Worm (Caenorhabditis elegans) whole organism, late embryonic: ENCODE results near the gene B0334.4.

Source experiments
- C08G9.2 ChIP-seq: sonication (generic microtip); optimal IDR thresholded peaks from 2 replicates; lab custom pipeline; 2016; ENCODE audit warnings: mild to moderate bottlenecking, missing genetic modification characterization, moderate library complexity, missing compliant biosample characterization
- C38D4.7 ChIP-seq: fragments of 200-800 bp; sonication (Bioruptor generic); optimal IDR thresholded peaks from 2 replicates; lab custom pipeline; 2018; ENCODE audit warnings: mild to moderate bottlenecking, missing genetic modification characterization, moderate library complexity, missing compliant biosample characterization
- K02D7.2 ChIP-seq: sonication (generic microtip); optimal IDR thresholded peaks from 2 replicates; lab custom pipeline; 2017; ENCODE audit warnings: mild to moderate bottlenecking, missing genetic modification characterization, missing compliant biosample characterization
- K09A11.1 ChIP-seq: sonication (generic microtip); optimal IDR thresholded peaks from 2 replicates; lab custom pipeline; 2017; ENCODE audit warnings: antibody characterized with exemption, mild to moderate bottlenecking, missing genetic modification characterization, missing compliant biosample characterization; ENCODE audit not compliant: insufficient read depth
- T23F11.4 ChIP-seq: fragments of 200-800 bp; sonication (Bioruptor generic); optimal IDR thresholded peaks from 2 replicates; lab custom pipeline; 2018; ENCODE audit warnings: mild to moderate bottlenecking, missing genetic modification characterization, missing compliant biosample characterization
- Y22D7AL.16 ChIP-seq: sonication (generic microtip); optimal IDR thresholded peaks from 2 replicates; lab custom pipeline; 2016; ENCODE audit warnings: missing genetic modification characterization, missing compliant biosample characterization
- ceh-14 ChIP-seq: sonication (generic microtip); optimal IDR thresholded peaks from 2 replicates; lab custom pipeline; 2016; ENCODE audit warnings: missing genotype, missing genetic modification characterization, missing compliant biosample characterization
- ceh-19 ChIP-seq: fragments of 200-800 bp; sonication (Bioruptor generic); optimal IDR thresholded peaks from 2 replicates; lab custom pipeline; 2018; ENCODE audit warnings: mild to moderate bottlenecking, missing genetic modification characterization, missing compliant biosample characterization
- ceh-2 ChIP-seq: sonication (generic microtip); optimal IDR thresholded peaks from 2 replicates; lab custom pipeline; 2016; ENCODE audit warnings: missing genotype, missing genetic modification characterization, missing compliant biosample characterization
- ceh-22 ChIP-seq: sonication (generic microtip); optimal IDR thresholded peaks from 2 replicates; lab custom pipeline; 2017; ENCODE audit warnings: missing biosample characterization, missing genetic modification characterization
- ceh-24 ChIP-seq: sonication (generic microtip); optimal IDR thresholded peaks from 2 replicates; lab custom pipeline; 2016; ENCODE audit warnings: mild to moderate bottlenecking, missing genetic modification characterization, missing compliant biosample characterization
- ceh-30 ChIP-seq: fragments of 150-350 bp; optimal IDR thresholded peaks from 2 replicates; lab custom pipeline; 2014; ENCODE audit warnings: missing biosample characterization, missing genetic modification characterization
- ceh-31 ChIP-seq: sonication (generic microtip); optimal IDR thresholded peaks from 2 replicates; lab custom pipeline; 2016; ENCODE audit warnings: missing genetic modification characterization, missing compliant biosample characterization
- ceh-34 ChIP-seq: sonication (generic microtip); optimal IDR thresholded peaks from 2 replicates; lab custom pipeline; 2016; ENCODE audit warnings: mild to moderate bottlenecking, missing genetic modification characterization, missing compliant biosample characterization
- ceh-45 ChIP-seq: fragments of 200-800 bp; sonication (Bioruptor generic); IDR thresholded peaks from 2 replicates; pipeline ENCODE4 v1.3.6; 2022; ENCODE audit warnings: missing genetic modification reagents, missing genetic modification characterization, missing compliant biosample characterization
- ceh-48 ChIP-seq: sonication (generic microtip); optimal IDR thresholded peaks from 2 replicates; lab custom pipeline; 2016; ENCODE audit warnings: missing genetic modification characterization, inconsistent platforms, missing compliant biosample characterization
- ceh-6 ChIP-seq: fragments of 200-800 bp; sonication (Bioruptor generic); optimal IDR thresholded peaks from 2 replicates; lab custom pipeline; 2018; ENCODE audit warnings: mild to moderate bottlenecking, missing genetic modification characterization, missing compliant biosample characterization
- ceh-9 ChIP-seq: sonication (generic microtip); optimal IDR thresholded peaks from 2 replicates; lab custom pipeline; 2016; ENCODE audit warnings: mild to moderate bottlenecking, missing genetic modification characterization, inconsistent platforms, missing compliant biosample characterization
- che-1 ChIP-seq: sonication (generic microtip); optimal IDR thresholded peaks from 2 replicates; lab custom pipeline; 2016; ENCODE audit warnings: mild to moderate bottlenecking, missing genetic modification characterization, missing compliant biosample characterization
- dmd-4 ChIP-seq: sonication (generic microtip); optimal IDR thresholded peaks from 2 replicates; lab custom pipeline; 2016; ENCODE audit warnings: borderline replicate concordance, missing genetic modification characterization, missing compliant biosample characterization
- dve-1 ChIP-seq: sonication (generic microtip); optimal IDR thresholded peaks from 2 replicates; lab custom pipeline; 2017; ENCODE audit warnings: antibody characterized with exemption, mild to moderate bottlenecking, missing genetic modification characterization, missing compliant biosample characterization
- elt-2 ChIP-seq: sonication (generic microtip); optimal IDR thresholded peaks from 2 replicates; lab custom pipeline; 2016; ENCODE audit warnings: missing genetic modification reagents, missing genetic modification characterization, missing compliant biosample characterization
- elt-4 ChIP-seq: sonication (generic microtip); optimal IDR thresholded peaks from 2 replicates; lab custom pipeline; 2016; ENCODE audit warnings: missing genetic modification characterization, missing compliant biosample characterization
- eyg-1 ChIP-seq: sonication (generic microtip); optimal IDR thresholded peaks from 2 replicates; lab custom pipeline; 2016; ENCODE audit warnings: missing genotype, missing genetic modification characterization, missing compliant biosample characterization
- fax-1 ChIP-seq: sonication (generic microtip); optimal IDR thresholded peaks from 2 replicates; lab custom pipeline; 2016; ENCODE audit warnings: missing genotype, missing genetic modification characterization, missing compliant biosample characterization
- fkh-10 ChIP-seq: fragments of 150-350 bp; optimal IDR thresholded peaks from 2 replicates; lab custom pipeline; 2014; ENCODE audit warnings: missing biosample characterization, missing genetic modification reagents, missing genetic modification characterization
- gmeb-2 ChIP-seq: sonication (generic microtip); optimal IDR thresholded peaks from 2 replicates; lab custom pipeline; 2016; ENCODE audit warnings: missing genetic modification characterization, inconsistent platforms, missing compliant biosample characterization
- hlh-15 ChIP-seq: sonication (generic microtip); optimal IDR thresholded peaks from 2 replicates; lab custom pipeline; 2016; ENCODE audit warnings: missing genetic modification characterization, missing compliant biosample characterization
- hlh-30 ChIP-seq: sonication (generic microtip); optimal IDR thresholded peaks from 2 replicates; lab custom pipeline; 2017; ENCODE audit warnings: antibody characterized with exemption, missing genetic modification characterization, missing compliant biosample characterization; ENCODE audit not compliant: insufficient read depth
- hlh-6 ChIP-seq: sonication (generic microtip); optimal IDR thresholded peaks from 2 replicates; lab custom pipeline; 2016; ENCODE audit warnings: missing genotype, missing genetic modification characterization, missing compliant biosample characterization
- lin-11 ChIP-seq: fragments of 200-800 bp; sonication (Bioruptor generic); optimal IDR thresholded peaks from 2 replicates; lab custom pipeline; 2018; ENCODE audit warnings: mild to moderate bottlenecking, missing genetic modification characterization, missing compliant biosample characterization
- mec-3 ChIP-seq: sonication (generic microtip); optimal IDR thresholded peaks from 2 replicates; lab custom pipeline; 2016; ENCODE audit warnings: borderline replicate concordance, missing genetic modification characterization, missing compliant biosample characterization
- npax-4 ChIP-seq: sonication (generic microtip); optimal IDR thresholded peaks from 2 replicates; lab custom pipeline; 2016; ENCODE audit warnings: missing genetic modification characterization, missing compliant biosample characterization
- odd-2 ChIP-seq: sonication (generic microtip); optimal IDR thresholded peaks from 2 replicates; lab custom pipeline; 2017; ENCODE audit warnings: antibody characterized with exemption, mild to moderate bottlenecking, missing genetic modification characterization, missing compliant biosample characterization
- pag-3 ChIP-seq: sonication (generic microtip); optimal IDR thresholded peaks from 2 replicates; lab custom pipeline; 2016; ENCODE audit warnings: missing compliant biosample characterization, missing genetic modification characterization, borderline replicate concordance
- pat-9 ChIP-seq: fragments of 200-800 bp; sonication (Bioruptor generic); optimal IDR thresholded peaks from 2 replicates; lab custom pipeline; 2018; ENCODE audit warnings: mild to moderate bottlenecking, missing genetic modification characterization, moderate library complexity, missing compliant biosample characterization
- pax-1 ChIP-seq: fragments of 150-350 bp; optimal IDR thresholded peaks from 2 replicates; lab custom pipeline; 2014; ENCODE audit warnings: missing biosample characterization, missing genetic modification characterization
- pha-2 ChIP-seq: sonication (generic microtip); optimal IDR thresholded peaks from 2 replicates; lab custom pipeline; 2017; ENCODE audit warnings: mild to moderate bottlenecking, missing genetic modification characterization, missing compliant biosample characterization
- pqm-1 ChIP-seq: sonication (generic microtip); optimal IDR thresholded peaks from 2 replicates; lab custom pipeline; 2016; ENCODE audit warnings: missing genetic modification characterization, missing compliant biosample characterization
- pros-1 ChIP-seq: fragments of 150-350 bp; optimal IDR thresholded peaks from 2 replicates; lab custom pipeline; 2014; ENCODE audit warnings: missing biosample characterization, missing genetic modification reagents, missing genetic modification characterization
- ref-2 ChIP-seq: sonication (generic microtip); optimal IDR thresholded peaks from 2 replicates; lab custom pipeline; 2016; ENCODE audit warnings: missing genetic modification characterization, missing compliant biosample characterization
- rnt-1 ChIP-seq: sonication (generic microtip); optimal IDR thresholded peaks from 2 replicates; lab custom pipeline; 2016; ENCODE audit warnings: missing genetic modification characterization, missing compliant biosample characterization
- sdc-2 ChIP-seq: sonication (generic microtip); optimal IDR thresholded peaks from 2 replicates; lab custom pipeline; 2016; ENCODE audit warnings: missing genotype, missing genetic modification characterization, missing compliant biosample characterization
- sox-2 ChIP-seq: fragments of 200-800 bp; sonication (Bioruptor generic); IDR thresholded peaks from 2 replicates; pipeline ENCODE4 v1.3.6; 2022; ENCODE audit warnings: missing genetic modification reagents, missing genetic modification characterization, missing compliant biosample characterization
- syd-9 ChIP-seq: sonication (generic microtip); optimal IDR thresholded peaks from 2 replicates; lab custom pipeline; 2016; ENCODE audit warnings: mild to moderate bottlenecking, missing genetic modification characterization, moderate library complexity, missing compliant biosample characterization
- tbx-2 ChIP-seq: sonication (generic microtip); optimal IDR thresholded peaks from 2 replicates; lab custom pipeline; 2016; ENCODE audit warnings: missing genetic modification characterization, missing compliant biosample characterization
- tbx-7 ChIP-seq: sonication (generic microtip); optimal IDR thresholded peaks from 2 replicates; lab custom pipeline; 2016; ENCODE audit warnings: missing genotype, missing genetic modification characterization, missing compliant biosample characterization
- ttx-3 ChIP-seq: sonication (generic microtip); optimal IDR thresholded peaks from 2 replicates; lab custom pipeline; 2016; ENCODE audit warnings: missing genetic modification reagents, missing genetic modification characterization, missing compliant biosample characterization
- unc-3 ChIP-seq, 2 experiments: fragments of 200-800 bp in 1 of 2; sonication (Bioruptor generic) in 1 of 2; sonication (generic microtip) in 1 of 2; conservative IDR thresholded peaks in 1 of 2; optimal IDR thresholded peaks in 1 of 2; 2 replicates each; pipeline versions ENCODE4 v1.3.6 to Lab custom; 2016 to 2022; ENCODE audit warnings: missing compliant biosample characterization in 2 of 2, missing genetic modification characterization in 2 of 2, missing genetic modification reagents in 1 of 2
- unc-42 ChIP-seq: sonication (generic microtip); optimal IDR thresholded peaks from 2 replicates; lab custom pipeline; 2016; ENCODE audit warnings: missing genotype, missing genetic modification characterization, missing compliant biosample characterization
- unc-86 ChIP-seq: sonication (generic microtip); optimal IDR thresholded peaks from 2 replicates; lab custom pipeline; 2016; ENCODE audit warnings: missing genetic modification characterization, missing compliant biosample characterization

B0334.4 gene

ce11 chrII:11473525-11474181, 21.8 kb upstream of the B0334.4 start, which contains the start of the genes metl-1 and W02B12.11:
metl-1 (minus strand) TSS chrII:11473575.
W02B12.11 (plus strand) TSS chrII:11473861.
- peak; percentile 14 for TF ChIP-seq ceh-48 (tag; lab: Kevin White, UChicago)
- TF ChIP-seq ceh-31 (tag; lab: Kevin White, UChicago), result peak; percentile 43
- no peak for TF ChIP-seq npax-4 (tag; lab: Kevin White, UChicago)
- TF ChIP-seq C08G9.2 (tag; lab: Kevin White, UChicago), result no peak
- TF ChIP-seq Y22D7AL.16 (tag; lab: Kevin White, UChicago), result peak; percentile 26
- peak; percentile 20 for TF ChIP-seq lin-11 (tag; lab: Kevin White, UChicago)
- TF ChIP-seq unc-86, result peak; percentile 19
- TF ChIP-seq syd-9 (tag; lab: Kevin White, UChicago), result peak; percentile 34
- 0 out of 2 replicates have a peak, but pooled peaks have one; percentile 24 for TF ChIP-seq unc-3 (GFP tag; conservative IDR thresholded peaks at IDR 0.05; lab: Robert Waterston, UW)
- no peak for TF ChIP-seq unc-3 (tag; optimal IDR thresholded peaks at IDR 0.05; lab: Kevin White, UChicago)
- TF ChIP-seq pha-2 (tag; lab: Kevin White, UChicago), result peak; percentile 31
- peak; percentile 13 for TF ChIP-seq che-1
- TF ChIP-seq sox-2 (GFP tag; lab: Robert Waterston, UW), result peak; percentile 50
- no peak for TF ChIP-seq ceh-24 (tag; lab: Kevin White, UChicago)
- no peak for TF ChIP-seq ceh-45 (GFP tag; lab: Robert Waterston, UW)
- TF ChIP-seq ceh-30, result no peak
- no peak for TF ChIP-seq eyg-1 (tag; lab: Kevin White, UChicago)
- no peak for TF ChIP-seq pag-3
- TF ChIP-seq hlh-30, result no peak
- TF ChIP-seq hlh-15 (tag; lab: Kevin White, UChicago), result no peak
- no peak for TF ChIP-seq fkh-10 (GFP tag; lab: Kevin White, UChicago)
- peak; percentile 31 for TF ChIP-seq pqm-1 (tag; lab: Kevin White, UChicago)
- no peak for TF ChIP-seq dmd-4 (tag; lab: Kevin White, UChicago)
- no peak for TF ChIP-seq ceh-6 (GFP tag; lab: Kevin White, UChicago)
- no peak for TF ChIP-seq gmeb-2 (tag; lab: Kevin White, UChicago)
- no peak for TF ChIP-seq rnt-1
- peak; percentile 6 for TF ChIP-seq sdc-2 (tag; lab: Kevin White, UChicago)
- peak; percentile 3 for TF ChIP-seq unc-42 (tag; lab: Kevin White, UChicago)
- TF ChIP-seq ref-2 (tag; lab: Kevin White, UChicago), result peak; percentile 49
- no peak for TF ChIP-seq hlh-6 (tag; lab: Kevin White, UChicago)
- no peak for TF ChIP-seq pros-1 (tag; lab: Kevin White, UChicago)
- TF ChIP-seq ceh-19 (GFP tag; lab: Kevin White, UChicago), result no peak
- peak; percentile 46 for TF ChIP-seq tbx-2 (tag; lab: Kevin White, UChicago)
- TF ChIP-seq odd-2 (tag; lab: Kevin White, UChicago), result no peak
- TF ChIP-seq pax-1, result no peak
- TF ChIP-seq C38D4.7, result no peak
- peak; percentile 66 for TF ChIP-seq elt-2 (tag; lab: Kevin White, UChicago)
- no peak for TF ChIP-seq mec-3 (tag; lab: Kevin White, UChicago)
- TF ChIP-seq ceh-9, result no peak
- TF ChIP-seq ceh-14 (tag; lab: Kevin White, UChicago), result peak; percentile 20
- TF ChIP-seq ttx-3 (tag; lab: Kevin White, UChicago), result peak; percentile 19
- no peak for TF ChIP-seq elt-4 (tag; lab: Kevin White, UChicago)
- no peak for TF ChIP-seq K02D7.2 (tag; lab: Kevin White, UChicago)
- TF ChIP-seq fax-1 (tag; lab: Kevin White, UChicago), result peak; percentile 13
- TF ChIP-seq ceh-2 (tag; lab: Kevin White, UChicago), result no peak
- TF ChIP-seq K09A11.1, result no peak
- no peak for TF ChIP-seq ceh-22 (tag; lab: Kevin White, UChicago)
- no peak for TF ChIP-seq T23F11.4
- TF ChIP-seq ceh-34, result peak; percentile 37
- TF ChIP-seq tbx-7 (tag; lab: Kevin White, UChicago), result no peak
- TF ChIP-seq dve-1, result no peak
- peak; percentile 50 for TF ChIP-seq pat-9 (tag; lab: Kevin White, UChicago)
